Fruit fly (Drosophila melanogaster) whole organism, embryonic: ENCODE data around the gene Smu1.

ENCODE experiments used
- ATbp ChIP-seq: fragments of 200-800 bp; sonication (Bioruptor generic); optimal IDR thresholded peaks from 2 replicates; lab custom pipeline; 2017; ENCODE audit warnings: missing biosample characterization, mild to moderate bottlenecking, missing genetic modification characterization, missing genetic modification reagents
- Awh ChIP-seq: fragments of 200-800 bp; sonication (Bioruptor generic); IDR thresholded peaks from 2 replicates; pipeline ENCODE4, ENCODE4 v1.3.6; 2022; ENCODE audit warnings: missing biosample characterization, missing genetic modification characterization
- CG10209 ChIP-seq: fragments of 200-800 bp; sonication (Bioruptor generic); optimal IDR thresholded peaks from 3 replicates; lab custom pipeline; 2017; ENCODE audit warnings: missing biosample characterization, mild to moderate bottlenecking, missing genetic modification characterization, missing genetic modification reagents
- CG1024 ChIP-seq: fragments of 200-800 bp; sonication (Bioruptor generic); IDR thresholded peaks from 2 replicates; pipeline ENCODE4 v1.3.6; 2022; ENCODE audit warnings: missing biosample characterization, missing genetic modification characterization
- CG10366 ChIP-seq: fragments of 200-800 bp; sonication (Bioruptor generic); IDR thresholded peaks from 2 replicates; pipeline ENCODE4 v1.3.6; 2022; ENCODE audit warnings: missing biosample characterization, missing genetic modification characterization
- CG12769 ChIP-seq: fragments of 200-800 bp; sonication (Bioruptor generic); optimal IDR thresholded peaks from 2 replicates; lab custom pipeline; 2019; ENCODE audit warnings: missing biosample characterization, mild to moderate bottlenecking, missing genetic modification characterization, moderate library complexity
- CG14710 ChIP-seq: fragments of 200-800 bp; sonication (Bioruptor generic); optimal IDR thresholded peaks from 3 replicates; lab custom pipeline; 2019; ENCODE audit warnings: missing biosample characterization, mild to moderate bottlenecking, missing genetic modification characterization, moderate library complexity
- CG15601 ChIP-seq: fragments of 200-800 bp; sonication (Bioruptor generic); optimal IDR thresholded peaks from 3 replicates; lab custom pipeline; 2019; ENCODE audit warnings: missing biosample characterization, mild to moderate bottlenecking, missing genetic modification characterization, moderate library complexity
- CG16815 ChIP-seq: fragments of 200-800 bp; sonication (Bioruptor generic); optimal IDR thresholded peaks from 3 replicates; lab custom pipeline; 2017; ENCODE audit warnings: missing biosample characterization, mild to moderate bottlenecking, missing genetic modification characterization
- CG1792 ChIP-seq: fragments of 200-800 bp; sonication (Bioruptor generic); optimal IDR thresholded peaks from 2 replicates; lab custom pipeline; 2016; ENCODE audit warnings: missing biosample characterization, missing genetic modification characterization
- CG18599 ChIP-seq: fragments of 200-800 bp; sonication (Bioruptor generic); optimal IDR thresholded peaks from 3 replicates; lab custom pipeline; 2017; ENCODE audit warnings: missing biosample characterization, missing genetic modification characterization, mild to moderate bottlenecking, moderate library complexity, missing genetic modification reagents
- CG18619 ChIP-seq: fragments of 200-800 bp; sonication (Bioruptor generic); optimal IDR thresholded peaks from 3 replicates; lab custom pipeline; 2017; ENCODE audit warnings: missing biosample characterization, mild to moderate bottlenecking, missing genetic modification characterization
- CG3995 ChIP-seq: fragments of 200-800 bp; sonication (Bioruptor generic); optimal IDR thresholded peaks from 3 replicates; lab custom pipeline; 2016; ENCODE audit warnings: missing biosample characterization, missing genetic modification characterization
- CG42726 ChIP-seq: fragments of 200-800 bp; sonication (Bioruptor generic); IDR thresholded peaks from 2 replicates; pipeline ENCODE4 v1.3.6; 2022; ENCODE audit warnings: missing biosample characterization, missing genetic modification characterization; ENCODE audit not compliant: partially characterized antibody
- CG5953 ChIP-seq: fragments of 200-800 bp; sonication (Bioruptor generic); IDR thresholded peaks from 2 replicates; pipeline ENCODE4 v1.3.6; 2022; ENCODE audit warnings: missing biosample characterization, missing genetic modification characterization
- CG6272 ChIP-seq: fragments of 200-800 bp; sonication (Bioruptor generic); IDR thresholded peaks from 2 replicates; pipeline ENCODE4 v1.3.6; 2022; ENCODE audit warnings: missing biosample characterization, missing genetic modification characterization
- CG6791 ChIP-seq: fragments of 200-800 bp; sonication (Bioruptor generic); IDR thresholded peaks from 3 replicates; pipeline ENCODE4 v1.3.6; 2022; ENCODE audit warnings: missing biosample characterization, missing genetic modification characterization; ENCODE audit not compliant: partially characterized antibody
- CG7271 ChIP-seq: fragments of 200-800 bp; sonication (Bioruptor generic); optimal IDR thresholded peaks from 2 replicates; lab custom pipeline; 2018; ENCODE audit warnings: missing biosample characterization, mild to moderate bottlenecking, missing genetic modification characterization, moderate library complexity
- CG8388 ChIP-seq: fragments of 200-800 bp; sonication (Bioruptor generic); optimal IDR thresholded peaks from 2 replicates; lab custom pipeline; 2019; ENCODE audit warnings: missing biosample characterization, mild to moderate bottlenecking, missing genetic modification characterization, moderate library complexity
- CG8944 ChIP-seq: fragments of 200-800 bp; sonication (Bioruptor generic); optimal IDR thresholded peaks from 3 replicates; lab custom pipeline; 2016; ENCODE audit warnings: missing biosample characterization, missing genetic modification characterization
- CG9609 ChIP-seq: fragments of 200-800 bp; sonication (Bioruptor generic); optimal IDR thresholded peaks from 3 replicates; lab custom pipeline; 2016; ENCODE audit warnings: missing biosample characterization, missing genetic modification characterization
- D ChIP-seq, 2 experiments: fragments of 200-800 bp in 1 of 2; fragments of >200 bp in 1 of 2; sonication (Bioruptor generic) in 1 of 2; optimal IDR thresholded peaks; 2 replicates in 1 of 2; 3 replicates in 1 of 2; lab custom pipeline; 2017; ENCODE audit warnings: mild to moderate bottlenecking in 1 of 2, missing biosample characterization in 1 of 2, missing genetic modification characterization in 1 of 2, missing genetic modification reagents in 1 of 2
- E2f2 ChIP-seq: fragments of 200-800 bp; sonication (Bioruptor generic); IDR thresholded peaks from 2 replicates; pipeline ENCODE4 v1.3.6; 2022; ENCODE audit warnings: missing biosample characterization, missing genetic modification characterization
- Gug ChIP-seq: fragments of 200-800 bp; sonication (Bioruptor generic); IDR thresholded peaks from 4 replicates; pipeline ENCODE4 v1.3.6; 2022; ENCODE audit warnings: missing biosample characterization, missing genetic modification characterization
- H15 ChIP-seq: fragments of 200-800 bp; sonication (Bioruptor generic); IDR thresholded peaks from 3 replicates; pipeline ENCODE4 v1.3.6; 2022; ENCODE audit warnings: missing biosample characterization, missing genetic modification characterization
- Lhr ChIP-seq: fragments of 200-800 bp; sonication (Bioruptor generic); optimal IDR thresholded peaks from 3 replicates; lab custom pipeline; 2017; ENCODE audit warnings: mild to moderate bottlenecking, missing biosample characterization, missing genetic modification reagents, missing genetic modification characterization
- MTF-1 ChIP-seq: fragments of 200-800 bp; sonication (Bioruptor generic); optimal IDR thresholded peaks from 2 replicates; lab custom pipeline; 2018; ENCODE audit warnings: missing biosample characterization, mild to moderate bottlenecking, missing genetic modification characterization, borderline replicate concordance
- Med ChIP-seq: fragments of 200-800 bp; sonication (Bioruptor generic); peaks from one replicate; lab custom pipeline; 2016; ENCODE audit warnings: missing biosample characterization, missing genetic modification characterization, mild to moderate bottlenecking, inconsistent platforms, moderate library complexity
- Ravus ChIP-seq: fragments of 200-800 bp; sonication (Bioruptor generic); IDR thresholded peaks from 2 replicates; pipeline ENCODE4 v1.3.6; 2022; ENCODE audit warnings: missing biosample characterization, missing genetic modification characterization
- Rx ChIP-seq: fragments of 200-800 bp; sonication (Bioruptor generic); IDR thresholded peaks from 2 replicates; pipeline ENCODE4 v1.3.6; 2022; ENCODE audit warnings: missing biosample characterization, missing genetic modification characterization
- Scr ChIP-seq: fragments of 200-800 bp; sonication (Bioruptor generic); IDR thresholded peaks from 2 replicates; pipeline ENCODE4 v1.3.6; 2022; ENCODE audit warnings: missing biosample characterization, missing genetic modification characterization; ENCODE audit not compliant: partially characterized antibody
- Side ChIP-seq: fragments of 200-800 bp; sonication (Bioruptor generic); optimal IDR thresholded peaks from 2 replicates; lab custom pipeline; 2016; ENCODE audit warnings: missing biosample characterization, missing genetic modification characterization
- Sry-β ChIP-seq: fragments of 200-800 bp; sonication (Bioruptor generic); optimal IDR thresholded peaks from 2 replicates; lab custom pipeline; 2018; ENCODE audit warnings: missing biosample characterization, mild to moderate bottlenecking, missing genetic modification characterization, moderate library complexity
- Stat92E ChIP-seq, 3 experiments: fragments of >200 bp in 2 of 3; fragments of 200-800 bp in 1 of 3; sonication (Bioruptor generic) in 1 of 3; optimal IDR thresholded peaks; 2 replicates each; lab custom pipeline; 2017 to 2019; ENCODE audit warnings: missing biosample characterization in 3 of 3, missing genetic modification characterization in 3 of 3, mild to moderate bottlenecking in 1 of 3, moderate library complexity in 1 of 3
- bab2 ChIP-seq: fragments of 200-800 bp; sonication (Bioruptor generic); optimal IDR thresholded peaks from 2 replicates; lab custom pipeline; 2016; ENCODE audit warnings: missing biosample characterization, missing genetic modification characterization
- bcd ChIP-seq: fragments of 200-800 bp; sonication (Bioruptor generic); optimal IDR thresholded peaks from 2 replicates; lab custom pipeline; 2017; ENCODE audit warnings: missing biosample characterization, mild to moderate bottlenecking, missing genetic modification characterization
- dpn ChIP-seq, 2 experiments: fragments of 200-800 bp; sonication (Bioruptor generic); optimal IDR thresholded peaks; 3 replicates each; lab custom pipeline; 2016; ENCODE audit warnings: missing biosample characterization in 2 of 2, missing genetic modification characterization in 2 of 2
- dysf ChIP-seq: fragments of 200-800 bp; sonication (Bioruptor generic); IDR thresholded peaks from 3 replicates; pipeline ENCODE4 v1.3.6; 2022; ENCODE audit warnings: missing biosample characterization, missing genetic modification characterization
- h ChIP-seq: fragments of >200 bp; optimal IDR thresholded peaks from 2 replicates; lab custom pipeline; 2017
- hth ChIP-seq: fragments of >200 bp; optimal IDR thresholded peaks from 2 replicates; lab custom pipeline; 2017; ENCODE audit warnings: inconsistent platforms
- rib ChIP-seq: fragments of 200-800 bp; sonication (Bioruptor generic); IDR thresholded peaks from 2 replicates; pipeline ENCODE4 v1.3.6; 2022; ENCODE audit warnings: missing biosample characterization, missing genetic modification characterization
- row ChIP-seq: fragments of 200-800 bp; sonication (Bioruptor generic); IDR thresholded peaks from 3 replicates; pipeline ENCODE4 v1.3.6; 2022; ENCODE audit warnings: missing biosample characterization, missing genetic modification characterization
- sc ChIP-seq, 3 experiments: fragments of >200 bp in 2 of 3; fragments of 200-800 bp in 1 of 3; sonication (Bioruptor generic) in 1 of 3; optimal IDR thresholded peaks; 2 replicates in 2 of 3; 3 replicates in 1 of 3; lab custom pipeline; 2017; ENCODE audit warnings: mild to moderate bottlenecking in 1 of 3, missing biosample characterization in 1 of 3, missing genetic modification characterization in 1 of 3, missing genetic modification reagents in 1 of 3
- slbo ChIP-seq: fragments of 200-800 bp; sonication (Bioruptor generic); IDR thresholded peaks from 2 replicates; pipeline ENCODE4 v1.3.6; 2022; ENCODE audit warnings: missing biosample characterization, missing genetic modification characterization
- sr ChIP-seq: fragments of 200-800 bp; sonication (Bioruptor generic); IDR thresholded peaks from 3 replicates; pipeline ENCODE4 v1.3.6; 2022; ENCODE audit warnings: missing biosample characterization, missing genetic modification characterization
- tx ChIP-seq: fragments of 200-800 bp; sonication (Bioruptor generic); optimal IDR thresholded peaks from 2 replicates; lab custom pipeline; 2016; ENCODE audit warnings: missing biosample characterization, missing genetic modification characterization
- z ChIP-seq: fragments of 200-800 bp; sonication (Bioruptor generic); IDR thresholded peaks from 3 replicates; pipeline ENCODE4 v1.3.6; 2022; ENCODE audit warnings: missing biosample characterization, missing genetic modification characterization
- zfh1 ChIP-seq: fragments of 200-800 bp; sonication (Bioruptor generic); IDR thresholded peaks from 3 replicates; pipeline ENCODE4 v1.3.6; 2022; ENCODE audit warnings: missing biosample characterization, missing genetic modification characterization

Gene Smu1

dm6 chr3R:18997388-18998287, 16.5 kb upstream of the Smu1 start (continued):
- TF ChIP-seq dysf (GFP tag; lab: Robert Waterston, UW) (no peak), CG42726 (GFP tag; lab: Robert Waterston, UW) (no peak), row (GFP tag; lab: Robert Waterston, UW) (no peak), Ravus (no peak), D (optimal IDR thresholded peaks at IDR 0.05; lab: Kevin White, UChicago) (no peak), D (GFP tag; optimal IDR thresholded peaks at IDR 0.05; lab: Kevin White, UChicago) (peak; percentile 79), CG10209 (GFP tag; lab: Kevin White, UChicago) (peak; percentile 91), CG1024 (peak; percentile 55; the same call in 1 of the 2 replicates), ATbp (GFP tag; lab: Kevin White, UChicago) (peak; percentile 98), z (no peak), MTF-1 (GFP tag; lab: Kevin White, UChicago) (peak; percentile 85), Stat92E (GFP tag; optimal IDR thresholded peaks at IDR 0.05; lab: Kevin White, UChicago) (peak in 1 of 3 experiments; percentile 76), CG16815 (GFP tag; lab: Kevin White, UChicago) (no peak), CG3995 (GFP tag; lab: Kevin White, UChicago) (no peak), H15 (GFP tag; lab: Robert Waterston, UW) (no peak), Scr (GFP tag; lab: Robert Waterston, UW) (no peak), CG18599 (GFP tag; lab: Kevin White, UChicago) (peak; percentile 6), tx (GFP tag; lab: Kevin White, UChicago) (peak; percentile 8), h (lab: Kevin White, UChicago) (no peak), Gug (no peak), CG1792 (GFP tag; lab: Kevin White, UChicago) (no peak), zfh1 (GFP tag; lab: Robert Waterston, UW) (peak; percentile 64), CG12769 (tag; lab: Kevin White, UChicago) (no peak), CG7271 (tag; lab: Kevin White, UChicago) (peak; percentile 10), CG8388 (GFP tag; lab: Kevin White, UChicago) (peak; percentile 82), Sry-β (GFP tag; lab: Kevin White, UChicago) (peak; percentile 53), Rx (0 out of 2 replicates have a peak, but pooled peaks have one; percentile 27), Side (GFP tag; lab: Kevin White, UChicago) (peak; percentile 66), CG8944 (GFP tag; lab: Kevin White, UChicago) (no peak), bcd (GFP tag; lab: Kevin White, UChicago) (peak; percentile 50), slbo (GFP tag; lab: Robert Waterston, UW) (no peak), E2f2 (GFP tag; lab: Robert Waterston, UW) (peak; percentile 61; the same call in 1 of the 2 replicates), CG15601 (tag; lab: Kevin White, UChicago) (peak; percentile 96), bab2 (GFP tag; lab: Kevin White, UChicago) (no peak), CG5953 (peak; percentile 82), Med (GFP tag; lab: Kevin White, UChicago) (peak; percentile 79), Lhr (GFP tag; lab: Kevin White, UChicago) (peak; percentile 94), CG6791 (GFP tag; lab: Robert Waterston, UW) (no peak), CG10366 (GFP tag; lab: Robert Waterston, UW) (peak; percentile 55; the same call in 1 of the 2 replicates), dpn (GFP tag; optimal IDR thresholded peaks at IDR 0.05; lab: Kevin White, UChicago) (peak in 1 of 2 experiments; percentile 21), rib (GFP tag; lab: Robert Waterston, UW) (no peak), sr (peak; percentile 37; the same call in 1 of the 3 replicates), sc (optimal IDR thresholded peaks at IDR 0.05; lab: Kevin White, UChicago) (no peak), sc (GFP tag; optimal IDR thresholded peaks at IDR 0.05; lab: Kevin White, UChicago) (peak; percentile 95), hth (no peak), CG18619 (GFP tag; lab: Kevin White, UChicago) (peak; percentile 86), CG14710 (tag; lab: Kevin White, UChicago) (peak; percentile 72), CG6272 (GFP tag; lab: Robert Waterston, UW) (no peak), CG9609 (GFP tag; lab: Kevin White, UChicago) (no peak), Awh (GFP tag; lab: Robert Waterston, UW) (peak; percentile 94)
